Fruit fly (Drosophila melanogaster): ENCODE results near the gene ppk31.

The ppk31 gene

DNA sequence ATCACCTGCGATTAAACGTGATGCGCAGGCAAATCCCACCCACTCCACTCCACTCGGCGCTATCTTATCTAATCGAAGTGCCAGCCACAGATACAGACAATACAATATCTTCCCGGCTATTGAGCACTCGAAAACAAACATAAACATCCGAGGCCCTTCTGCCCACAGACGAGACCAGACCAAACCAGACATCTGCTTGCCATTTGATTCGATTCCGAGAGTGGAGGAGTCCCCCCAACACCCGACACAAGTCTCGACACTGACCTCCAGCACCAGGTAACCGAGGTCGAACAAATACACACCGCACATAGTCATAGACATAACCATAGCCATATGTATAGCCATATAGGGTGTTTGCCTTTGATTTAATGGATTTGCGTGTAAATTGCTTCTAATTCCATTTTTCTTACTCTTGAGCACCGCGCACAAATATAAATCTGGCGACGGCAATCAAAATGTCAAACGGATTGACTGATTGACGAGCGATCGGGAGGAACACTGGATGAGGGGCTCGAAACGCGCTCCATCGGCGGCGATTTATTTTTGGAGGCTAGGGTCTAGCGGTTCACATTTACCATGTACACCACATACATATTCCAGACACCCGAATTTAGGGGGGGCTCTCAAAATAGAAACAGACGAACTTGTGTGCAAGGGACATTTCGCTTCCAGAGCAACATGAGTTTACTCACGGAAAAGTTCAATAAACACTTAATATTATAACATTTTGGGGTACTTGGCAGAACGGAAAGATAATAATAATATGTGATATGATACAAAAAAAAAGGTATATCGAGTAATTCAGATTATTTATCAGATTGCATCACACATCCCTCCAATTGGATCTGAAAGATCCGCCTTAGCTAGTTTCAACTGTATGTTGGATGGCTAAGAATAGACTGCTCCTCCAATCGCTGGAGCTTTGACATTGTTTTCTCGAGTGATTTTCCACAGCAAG is 13.8 kb upstream of the ppk31 start:
- TF ChIP-seq noc (tag; optimal IDR thresholded peaks at IDR 0.05): peak; percentile 6

DNA sequence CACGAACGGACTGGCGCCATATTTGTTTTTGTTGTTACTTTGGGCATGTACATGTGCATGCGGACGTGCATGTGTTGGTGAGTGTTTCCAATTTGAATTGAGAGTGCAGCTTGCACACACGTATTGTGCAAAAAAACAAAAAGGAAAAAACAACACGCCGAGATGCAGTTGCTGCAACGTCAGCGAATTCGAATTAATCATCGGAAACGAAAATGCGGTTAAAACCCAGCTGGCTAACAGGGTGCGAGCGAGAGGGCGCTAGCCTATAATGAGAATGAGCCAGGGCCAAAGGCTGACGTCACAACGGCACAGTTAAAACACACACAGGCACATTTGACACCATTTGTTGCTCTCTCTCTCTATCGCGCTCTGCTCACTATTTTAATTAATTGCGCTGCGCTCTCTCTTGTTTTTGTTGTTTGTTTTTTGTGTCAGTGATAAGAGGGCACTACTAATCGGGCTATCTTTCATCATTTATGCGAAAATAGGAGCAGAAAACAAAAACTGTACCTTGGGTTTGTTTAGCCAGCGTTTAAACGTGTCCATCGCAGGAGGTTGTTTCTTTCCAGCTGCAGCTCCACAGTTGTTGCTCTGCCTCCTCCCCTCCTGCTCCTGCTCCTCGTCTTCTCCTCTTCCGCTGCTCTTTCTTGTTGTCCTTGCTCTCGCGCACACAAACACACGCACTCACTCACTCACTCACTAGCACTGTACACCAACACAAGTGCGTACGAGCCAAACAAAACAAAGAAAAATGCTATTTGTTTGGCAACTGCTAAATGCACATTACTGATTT is 12.8 kb upstream of the ppk31 start:
- TF ChIP-seq noc (tag; optimal IDR thresholded peaks at IDR 0.05): no peak

DNA sequence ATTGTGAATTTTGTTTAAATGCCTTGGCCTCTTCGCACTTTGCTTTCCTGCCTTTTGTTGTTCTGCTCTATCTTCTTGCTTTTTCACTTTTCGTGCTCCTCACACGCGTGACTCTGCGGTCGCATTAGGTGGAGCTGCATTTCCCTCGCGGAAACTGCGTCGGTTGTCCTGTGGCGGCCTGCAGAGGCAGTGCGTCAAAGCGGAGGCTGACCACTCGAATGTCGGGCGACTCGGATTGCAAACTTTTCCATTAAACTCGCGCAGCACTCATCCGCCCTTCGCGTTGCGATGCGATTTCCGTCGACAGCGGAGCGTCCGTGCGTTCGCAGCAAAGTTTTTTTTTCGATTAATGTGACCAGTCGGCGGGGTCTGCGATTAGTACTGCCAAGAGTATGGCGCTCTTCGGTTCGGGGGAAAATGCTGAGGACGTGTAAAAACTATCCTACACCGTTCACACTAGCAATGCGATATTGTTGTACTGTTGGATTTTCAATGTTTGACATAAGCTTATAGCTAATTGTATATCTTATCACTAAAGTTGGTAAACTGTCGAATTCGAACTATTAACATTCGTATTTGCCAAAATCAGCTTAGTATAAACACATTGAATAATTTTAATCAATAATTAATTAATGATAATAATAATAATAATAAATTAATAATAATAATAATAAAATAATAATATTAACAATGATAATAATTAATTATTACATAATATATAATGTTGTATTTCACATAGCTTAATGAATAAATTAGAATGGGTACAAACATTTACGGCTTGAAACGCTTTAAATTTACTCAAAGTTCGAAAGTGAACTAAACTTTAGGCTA is 12.0 kb upstream of the ppk31 start, which contains the start of gene CG6051:
TSS of gene CG6051 (minus strand) at position 385 of the 831 bp plus-strand sequence.
- peak; percentile 46 for TF ChIP-seq noc (tag; optimal IDR thresholded peaks at IDR 0.05)

DNA sequence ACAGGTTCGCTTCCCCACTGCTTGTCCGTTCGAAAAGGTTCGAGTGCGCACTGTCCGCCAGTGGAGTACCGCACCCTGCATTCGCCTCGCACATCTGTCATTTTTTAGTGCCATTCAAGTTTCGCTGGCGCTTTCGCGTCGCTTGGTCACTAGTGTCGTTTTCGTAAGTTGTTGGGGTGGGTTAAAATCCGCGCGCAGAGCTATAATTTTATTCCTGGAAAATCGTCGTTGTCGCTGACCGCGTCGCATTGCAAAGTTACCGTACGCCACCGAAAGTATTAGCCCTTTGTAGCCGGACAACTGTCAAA is 11.5 kb upstream of the ppk31 start, which contains the start of gene Men-b:
TSS of gene Men-b (plus strand) at position 147 of the 308 bp plus-strand sequence.
- TF ChIP-seq noc (tag; optimal IDR thresholded peaks at IDR 0.05): no peak

DNA sequence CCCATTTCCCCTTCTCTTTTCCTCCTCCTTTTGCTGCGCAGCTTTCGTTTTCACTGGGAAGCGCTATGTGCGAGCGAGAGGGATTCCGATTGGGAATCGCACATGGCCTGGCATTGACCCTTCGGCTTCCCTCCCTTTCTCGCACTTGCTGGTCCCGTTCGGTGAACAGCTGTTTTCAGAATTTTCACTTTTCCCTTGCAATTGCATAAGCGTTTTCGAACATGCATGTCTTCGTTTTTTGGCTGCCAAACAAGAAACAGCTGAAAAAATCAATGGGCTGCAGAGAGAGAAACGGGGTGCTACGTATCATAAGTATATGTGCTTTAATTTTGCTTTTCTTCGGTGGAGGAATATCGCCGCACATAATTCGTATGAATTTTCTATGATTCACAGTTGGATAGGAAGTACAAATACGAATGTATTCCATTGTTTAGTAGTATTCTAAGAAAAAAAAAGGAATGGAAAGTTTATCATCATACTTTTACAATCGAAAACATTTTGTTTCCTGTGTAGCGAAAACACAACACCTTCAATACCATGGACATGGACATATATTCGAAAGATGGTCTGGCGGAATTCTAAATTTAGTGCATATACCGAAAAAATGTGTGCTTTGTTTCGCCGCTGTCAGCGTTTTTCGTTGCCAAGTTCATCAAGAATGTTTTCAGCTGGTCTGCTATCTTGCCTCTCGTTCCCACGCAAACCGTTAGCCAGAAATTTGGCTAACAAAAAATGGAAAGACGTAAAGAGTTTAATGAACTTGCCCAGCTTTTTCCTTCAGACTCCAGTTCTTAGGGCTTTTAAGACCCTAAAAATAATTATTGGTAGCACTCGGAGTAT is 10.6 kb upstream of the ppk31 start:
- peak; percentile 72 for TF ChIP-seq noc (tag; optimal IDR thresholded peaks at IDR 0.05)

DNA sequence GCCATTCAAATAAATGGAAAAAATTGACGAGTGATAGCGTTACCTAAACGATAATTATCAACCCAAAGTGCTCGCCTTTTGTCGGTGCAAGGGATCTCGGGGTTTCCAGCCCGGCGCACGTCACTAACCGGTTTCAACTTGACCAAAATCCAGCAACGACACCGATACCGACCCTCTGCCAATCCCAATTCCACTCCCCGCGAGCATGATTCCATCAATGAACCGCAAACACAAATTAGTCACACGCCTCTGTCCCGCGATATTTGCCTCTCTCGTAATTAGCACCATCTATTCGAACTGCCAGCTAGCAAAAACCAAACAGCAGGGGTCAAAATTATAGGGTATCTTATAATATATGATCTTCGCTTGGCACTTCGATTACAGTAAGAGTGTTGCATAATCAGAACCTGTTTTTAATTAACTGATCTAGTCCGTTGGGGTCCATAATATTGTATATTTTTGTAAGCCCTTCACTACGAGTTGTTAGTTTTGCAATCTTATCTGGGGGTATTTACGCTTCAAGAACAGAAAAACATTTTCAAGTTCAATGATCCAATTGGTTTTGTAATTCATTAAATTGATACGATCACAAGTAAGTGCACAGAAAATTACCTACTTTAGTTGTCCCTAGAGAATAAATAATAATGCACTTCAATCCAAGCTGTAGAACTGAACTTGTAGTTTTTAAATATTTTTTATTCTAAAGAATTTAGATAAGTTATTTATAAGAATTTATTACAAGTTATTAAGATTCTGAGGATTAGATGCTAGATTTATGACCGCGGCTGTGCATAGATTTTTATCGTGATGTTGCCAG is 9.7 kb upstream of the ppk31 start:
- peak; percentile 78 for TF ChIP-seq noc (tag; optimal IDR thresholded peaks at IDR 0.05)

DNA sequence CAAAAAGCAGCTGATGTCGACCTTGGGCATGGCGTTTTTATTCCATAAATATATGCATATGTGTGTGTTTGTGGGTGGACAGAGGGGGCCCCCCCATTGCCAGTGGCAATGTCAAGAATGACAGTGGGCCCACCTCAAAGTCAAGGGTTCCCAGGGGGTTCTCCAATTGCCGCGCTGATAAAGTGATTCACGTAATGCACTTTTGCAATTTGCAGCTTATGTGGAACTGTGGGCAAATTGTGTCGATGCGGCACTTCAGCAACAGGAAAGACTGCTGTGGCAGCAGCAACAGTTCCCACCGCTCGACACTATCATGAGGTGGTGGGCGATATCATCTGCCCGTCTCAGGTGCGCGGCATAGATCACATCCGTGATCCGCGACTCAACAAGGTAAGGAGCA is 8.9 kb upstream of the ppk31 start:
- TF ChIP-seq noc (tag; optimal IDR thresholded peaks at IDR 0.05): no peak

DNA sequence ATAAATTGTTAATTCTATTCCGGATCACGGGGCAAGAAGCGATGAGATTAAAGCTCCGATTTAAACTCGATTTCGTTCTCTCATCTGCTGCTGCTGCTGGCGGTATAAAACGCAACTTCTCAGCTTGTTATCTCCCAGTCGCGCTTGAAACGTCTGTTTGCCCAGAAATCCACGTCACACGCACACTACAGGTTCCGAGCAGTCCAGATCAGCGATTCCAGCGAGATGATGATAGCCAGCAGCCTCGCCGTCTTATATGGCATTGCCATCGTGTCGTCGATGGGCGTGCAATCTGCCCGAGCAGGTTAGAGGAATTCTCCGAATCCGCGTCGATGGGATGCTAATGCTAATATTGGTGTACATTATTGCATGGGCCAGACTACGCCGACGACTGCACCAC is 5.1 kb upstream of the ppk31 start, which contains the start of gene grass:
TSS of gene grass (plus strand) at position 135 of the 400 bp plus-strand sequence.
- TF ChIP-seq noc (tag; optimal IDR thresholded peaks at IDR 0.05): peak; percentile 33

DNA sequence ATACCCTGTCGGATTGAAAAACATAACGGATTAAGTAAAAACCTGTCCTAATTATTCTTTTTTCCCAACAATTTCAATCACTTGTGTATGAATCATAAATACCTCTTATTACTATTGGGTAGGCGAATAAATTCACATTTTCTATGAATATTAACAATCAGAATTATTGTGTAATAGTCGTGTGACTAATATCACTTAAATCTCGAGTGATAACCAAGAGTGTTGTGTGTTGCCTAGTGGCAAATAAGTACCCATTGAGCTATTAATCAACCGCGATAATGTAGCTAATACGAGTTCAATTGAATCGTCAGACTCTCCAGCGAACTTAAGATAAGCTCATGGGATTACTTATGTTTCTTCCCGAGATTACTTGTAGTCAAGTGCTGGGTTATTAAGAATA is 3.1 kb upstream of the ppk31 start:
- no peak for TF ChIP-seq noc (tag; optimal IDR thresholded peaks at IDR 0.05)

DNA sequence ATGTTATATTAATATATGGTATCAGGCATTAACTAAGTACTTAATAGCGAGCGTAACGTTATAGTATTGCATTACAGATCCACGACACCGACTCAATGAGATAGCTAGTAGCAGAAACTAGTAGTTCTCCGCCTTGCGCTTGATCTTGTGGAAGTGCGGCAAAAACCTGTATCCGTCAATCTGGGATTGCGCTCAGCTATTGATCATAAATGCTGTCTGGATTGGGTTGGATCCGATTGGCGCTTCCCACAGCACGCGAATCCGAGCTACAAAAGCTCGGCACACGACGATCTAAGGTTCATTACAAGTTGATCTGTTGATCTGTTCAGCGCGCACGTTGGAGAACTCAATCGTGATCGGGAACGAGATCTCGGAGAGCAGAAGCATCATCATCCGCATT is 2.1 kb upstream of the ppk31 start, which contains the start of gene CG5909:
TSS of gene CG5909 (plus strand) at position 301 of the 400 bp plus-strand sequence.
- no peak for TF ChIP-seq noc (tag; optimal IDR thresholded peaks at IDR 0.05)

DNA sequence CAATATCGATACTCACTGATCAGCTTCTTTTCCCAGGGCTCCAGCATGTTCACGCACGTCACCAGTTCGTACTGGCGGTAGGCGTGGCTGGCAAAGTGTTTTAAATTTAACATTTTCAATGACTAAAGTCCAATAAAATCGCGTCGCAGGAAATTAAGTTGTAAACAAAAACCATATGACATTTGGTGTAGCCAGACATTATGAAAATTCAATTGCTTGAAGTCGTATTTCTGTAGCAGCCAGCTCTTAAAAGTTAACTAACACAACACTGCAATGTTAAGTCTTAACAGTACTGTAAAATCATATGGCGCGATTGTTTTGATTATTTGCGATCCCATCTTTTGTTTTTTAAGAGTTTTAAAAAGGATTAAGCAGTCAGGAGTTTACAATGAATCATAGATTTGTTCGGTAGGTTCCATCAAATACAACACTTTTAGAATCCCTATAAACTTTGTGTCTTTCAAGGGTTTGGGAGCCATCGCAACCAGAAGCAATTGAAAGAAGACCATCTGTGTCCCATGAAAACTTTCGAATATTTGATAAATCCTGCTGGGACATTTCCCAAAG is 2.6 kb downstream of the ppk31 start, which contains the start of the genes CG34293 and spn-D:
TSS of gene CG34293 (minus strand) at position 160 of the 567 bp plus-strand sequence.
TSS of gene spn-D (plus strand) at position 301 of the 567 bp plus-strand sequence.
- TF ChIP-seq noc (tag; optimal IDR thresholded peaks at IDR 0.05): no peak

DNA sequence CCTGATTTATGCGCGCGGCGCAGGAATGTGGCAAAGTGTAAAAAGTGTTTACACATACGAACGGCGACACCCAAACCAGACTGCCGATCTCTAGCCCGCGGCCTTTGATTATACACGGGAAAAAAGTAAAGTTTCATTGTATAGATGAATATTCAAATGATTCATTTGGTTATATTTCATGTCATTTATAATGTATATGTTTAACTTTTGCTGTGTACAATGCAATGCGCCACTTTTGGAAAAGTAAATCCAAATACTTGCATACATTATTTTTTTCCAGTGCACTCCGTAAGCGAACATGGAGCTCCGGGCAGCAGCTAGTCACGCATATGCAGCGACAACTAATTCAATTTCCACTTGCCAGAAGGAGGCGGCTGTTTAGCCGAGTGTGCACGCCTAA is 4.4 kb downstream of the ppk31 start:
- TF ChIP-seq noc (tag; optimal IDR thresholded peaks at IDR 0.05): no peak

DNA sequence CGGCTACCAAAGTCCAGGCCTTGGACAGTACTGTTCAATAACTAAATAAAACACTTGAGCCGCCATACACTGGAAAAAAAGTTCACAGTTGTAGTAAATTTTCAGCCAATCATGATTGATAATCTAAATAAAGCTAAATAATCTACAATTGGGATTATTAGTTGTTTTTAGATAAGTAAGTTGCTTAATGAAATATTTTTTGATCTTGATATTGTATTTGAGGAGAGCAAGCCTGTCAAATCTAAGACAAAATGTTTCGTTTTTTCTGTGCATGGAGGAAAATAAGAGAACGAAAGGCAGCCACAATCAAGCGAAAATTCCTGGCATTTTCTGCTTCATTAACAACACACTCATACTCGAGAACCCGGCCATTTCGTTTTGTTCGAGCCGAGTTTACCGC is 8.2 kb downstream of the ppk31 start:
- no peak for TF ChIP-seq noc (tag; optimal IDR thresholded peaks at IDR 0.05)
